Worm (Caenorhabditis elegans) whole organism, midembryonic: ENCODE measurements around the gene toca-1.

Experiments
- T22C8.4 ChIP-seq: fragments of 200-800 bp; sonication (Bioruptor generic); IDR thresholded peaks from 2 replicates; pipeline ENCODE4 v1.3.6; 2022; ENCODE audit warnings: missing genetic modification characterization, missing compliant biosample characterization
- flt-1 ChIP-seq: fragments of 200-800 bp; sonication (Bioruptor generic); IDR thresholded peaks from 2 replicates; pipeline ENCODE4 v1.3.6; 2022; ENCODE audit warnings: missing genetic modification characterization, missing compliant biosample characterization
- klf-2 ChIP-seq: fragments of 200-800 bp; sonication (Bioruptor generic); conservative IDR thresholded peaks from 2 replicates; pipeline ENCODE4 v1.3.6; 2022; ENCODE audit warnings: missing genetic modification reagents, missing genetic modification characterization, missing compliant biosample characterization
- med-1 ChIP-seq: sonication (generic microtip); optimal IDR thresholded peaks from 2 replicates; lab custom pipeline; 2017; ENCODE audit warnings: missing genetic modification characterization, mild to moderate bottlenecking, missing compliant biosample characterization, antibody characterized with exemption, missing genetic modification reagents; ENCODE audit not compliant: insufficient read depth
- tab-1 ChIP-seq: fragments of 200-800 bp; sonication (Bioruptor generic); IDR thresholded peaks from 2 replicates; pipeline ENCODE4 v1.3.6; 2022; ENCODE audit warnings: missing genetic modification characterization, missing compliant biosample characterization
- ztf-23 ChIP-seq: fragments of 200-800 bp; sonication (Bioruptor generic); IDR thresholded peaks from 2 replicates; pipeline ENCODE4 v1.3.6; 2022; ENCODE audit warnings: missing genetic modification reagents, missing genetic modification characterization, missing compliant biosample characterization
- ztf-29 ChIP-seq: fragments of 200-800 bp; sonication (Bioruptor generic); IDR thresholded peaks from 2 replicates; pipeline ENCODE4 v1.3.6; 2022; ENCODE audit warnings: missing genetic modification reagents, missing genetic modification characterization, missing compliant biosample characterization

DNA sequence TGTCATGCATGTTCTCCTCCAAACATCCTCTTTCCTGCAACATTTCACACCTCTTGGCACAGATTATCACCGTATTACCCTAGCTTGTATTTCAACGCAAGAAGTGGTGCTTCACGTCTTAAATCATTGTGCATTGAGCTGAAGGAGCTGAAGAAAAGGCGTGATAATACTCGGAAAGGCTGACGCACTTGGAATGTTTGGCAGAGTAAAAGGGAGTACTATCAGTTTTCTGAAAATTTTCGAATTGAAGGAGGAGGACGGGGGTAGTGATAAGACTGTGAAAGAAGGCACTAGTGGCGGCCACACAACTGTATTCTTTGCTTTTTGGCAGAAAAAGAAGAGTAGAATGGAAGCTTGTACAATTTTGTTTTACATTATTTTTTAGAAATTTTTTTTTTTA lies 22.1 kb upstream of the toca-1 start:
- TF ChIP-seq tab-1 (GFP tag; lab: Robert Waterston, UW), result no peak
- no peak for TF ChIP-seq klf-2 (GFP tag; lab: Robert Waterston, UW)
- TF ChIP-seq T22C8.4, result no peak
- TF ChIP-seq flt-1, result no peak
- no peak for TF ChIP-seq ztf-23 (GFP tag; lab: Robert Waterston, UW)
- TF ChIP-seq ztf-29, result no peak
- TF ChIP-seq med-1 (GFP tag; lab: Kevin White, UChicago), result no peak
